Fruit fly (Drosophila melanogaster): ENCODE results near the gene Hsp60C.

The Hsp60C gene

dm6 chr2L:5662549-5662948 is at the start of gene Hsp60C:
TSS of gene Hsp60C (plus strand) at chr2L:5662849.
- TF ChIP-seq psq (optimal IDR thresholded peaks at IDR 0.05): no peak
- no peak for TF ChIP-seq Sin3A (optimal IDR thresholded peaks at IDR 0.05)

dm6 chr2L:5617224-5617623 is 45.4 kb upstream of the Hsp60C start:
- no peak for TF ChIP-seq psq (optimal IDR thresholded peaks at IDR 0.05)
- no peak for TF ChIP-seq Myc (optimal IDR thresholded peaks at IDR 0.05)
- no peak for TF ChIP-seq Sin3A (optimal IDR thresholded peaks at IDR 0.05)
- TF ChIP-seq h (optimal IDR thresholded peaks at IDR 0.05): no peak
- no peak for TF ChIP-seq insv (optimal IDR thresholded peaks at IDR 0.05)
- TF ChIP-seq ttk (optimal IDR thresholded peaks at IDR 0.05): no peak

- TF ChIP-seq Myc (optimal IDR thresholded peaks at IDR 0.05) (no peak), insv (optimal IDR thresholded peaks at IDR 0.05) (no peak), ttk (optimal IDR thresholded peaks at IDR 0.05) (no peak), psq (optimal IDR thresholded peaks at IDR 0.05) (no peak), Sin3A (optimal IDR thresholded peaks at IDR 0.05) (no peak), h (optimal IDR thresholded peaks at IDR 0.05) (no peak)
Observed at dm6 chr2L:5617896-5618505, 44.6 kb upstream of the Hsp60C start, which contains the start of gene DIP-eta. TSS of gene DIP-eta (minus strand) at chr2L:5617946.

- no peak for TF ChIP-seq Myc (optimal IDR thresholded peaks at IDR 0.05)
- no peak for TF ChIP-seq insv (optimal IDR thresholded peaks at IDR 0.05)
- no peak for TF ChIP-seq psq (optimal IDR thresholded peaks at IDR 0.05)
- no peak for TF ChIP-seq h (optimal IDR thresholded peaks at IDR 0.05)
- TF ChIP-seq ttk (optimal IDR thresholded peaks at IDR 0.05): no peak
- TF ChIP-seq Sin3A (optimal IDR thresholded peaks at IDR 0.05): no peak
Observed at dm6 chr2L:5623727-5624407, 38.8 kb upstream of the Hsp60C start, which contains the start of gene Cyp6a16. TSS of gene Cyp6a16 (minus strand) at chr2L:5623762.

- TF ChIP-seq insv (optimal IDR thresholded peaks at IDR 0.05) (no peak), Sin3A (optimal IDR thresholded peaks at IDR 0.05) (no peak), Myc (optimal IDR thresholded peaks at IDR 0.05) (no peak), ttk (optimal IDR thresholded peaks at IDR 0.05) (no peak), psq (optimal IDR thresholded peaks at IDR 0.05) (no peak), h (optimal IDR thresholded peaks at IDR 0.05) (no peak)
Observed at dm6 chr2L:5658415-5658814, 4.2 kb upstream of the Hsp60C start, which contains the start of gene DIP-theta. TSS of gene DIP-theta (minus strand) at chr2L:5658560.

- no peak for TF ChIP-seq Myc (optimal IDR thresholded peaks at IDR 0.05)
- no peak for TF ChIP-seq psq (optimal IDR thresholded peaks at IDR 0.05)
- TF ChIP-seq insv (optimal IDR thresholded peaks at IDR 0.05): no peak
- TF ChIP-seq Sin3A (optimal IDR thresholded peaks at IDR 0.05): no peak
- no peak for TF ChIP-seq ttk (optimal IDR thresholded peaks at IDR 0.05)
- no peak for TF ChIP-seq h (optimal IDR thresholded peaks at IDR 0.05)
Observed at dm6 chr2L:5678282-5678681, 15.6 kb downstream of the Hsp60C start, which contains the start of gene CG12511. TSS of gene CG12511 (plus strand) at chr2L:5678582.

dm6 chr2L:5706074-5706473 is 43.4 kb downstream of the Hsp60C start, which contains the start of gene CG7236:
TSS of gene CG7236 (plus strand) at chr2L:5706374.
- no peak for TF ChIP-seq insv (optimal IDR thresholded peaks at IDR 0.05)
- TF ChIP-seq psq (optimal IDR thresholded peaks at IDR 0.05): no peak
- no peak for TF ChIP-seq Sin3A (optimal IDR thresholded peaks at IDR 0.05)
- TF ChIP-seq ttk (optimal IDR thresholded peaks at IDR 0.05): no peak
- TF ChIP-seq h (optimal IDR thresholded peaks at IDR 0.05): no peak

- TF ChIP-seq psq (optimal IDR thresholded peaks at IDR 0.05): no peak
- TF ChIP-seq ttk (optimal IDR thresholded peaks at IDR 0.05): no peak
- no peak for TF ChIP-seq insv (optimal IDR thresholded peaks at IDR 0.05)
- no peak for TF ChIP-seq Sin3A (optimal IDR thresholded peaks at IDR 0.05)
- no peak for TF ChIP-seq Myc (optimal IDR thresholded peaks at IDR 0.05)
- no peak for TF ChIP-seq h (optimal IDR thresholded peaks at IDR 0.05)
Observed at dm6 chr2L:5716580-5716979, 53.9 kb downstream of the Hsp60C start, which contains the start of the genes CG14007 and CG34011. TSS of gene CG14007 (minus strand) at chr2L:5716680. TSS of gene CG34011 (plus strand) at chr2L:5716701.

All from Kc167 (cell line).